Worm (Caenorhabditis elegans): ENCODE measurements around the gene hosl-1.

Gene hosl-1

DNA sequence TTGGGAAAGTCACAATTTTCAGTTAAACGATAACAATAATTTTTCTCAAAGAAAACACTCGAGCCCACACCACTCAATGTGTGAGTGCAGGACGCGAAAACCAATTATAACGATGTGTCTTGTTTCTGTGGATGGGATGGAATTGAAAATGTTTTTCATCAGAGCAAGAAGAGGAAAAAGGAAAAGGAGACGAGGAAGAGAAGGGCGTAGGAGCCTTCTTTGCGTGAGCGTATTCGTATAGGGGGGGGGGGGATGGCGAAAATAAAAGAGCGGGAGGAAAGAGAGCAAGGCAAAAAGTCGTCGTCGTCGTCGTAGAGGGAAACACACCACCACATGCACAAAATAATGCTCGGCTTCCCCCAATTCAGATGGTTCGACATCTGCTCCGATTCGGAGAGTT, 16.9 kb upstream of the hosl-1 start:
- TF ChIP-seq nfyb-1 (GFP tag; IDR thresholded peaks at IDR 0.05) (no peak), him-1 (tag; optimal IDR thresholded peaks at IDR 0.05) (no peak), F52B5.7 (tag; optimal IDR thresholded peaks at IDR 0.05) (no peak), ceh-79 (tag; optimal IDR thresholded peaks at IDR 0.05) (no peak), zfh-2 (GFP tag; conservative IDR thresholded peaks at IDR 0.05) (peak; percentile 67)

DNA sequence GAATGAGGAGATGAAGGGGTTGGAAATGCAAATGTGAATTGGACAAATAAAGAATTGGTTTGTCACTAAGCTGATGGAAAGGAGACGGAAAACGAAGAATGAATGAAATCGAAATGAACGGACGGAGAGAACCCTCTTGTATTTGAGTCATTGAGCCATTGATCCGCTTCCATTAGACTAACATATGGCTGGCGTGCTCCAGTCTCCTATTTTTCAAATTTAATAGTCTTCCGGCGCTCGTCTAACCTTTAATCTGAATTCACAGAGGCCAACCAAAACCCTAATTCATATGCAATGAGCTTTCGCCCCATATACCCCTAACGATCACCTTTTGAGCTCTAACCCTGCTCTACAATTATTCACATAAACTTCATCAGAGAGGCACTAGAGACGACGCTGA, 14.9 kb upstream of the hosl-1 start, which contains the start of gene C46C11.3:
Gene C46C11.3, plus strand, starts transcription at position 301 of the 400 bp plus-strand sequence.
- TF ChIP-seq lin-54 (GFP tag; optimal IDR thresholded peaks at IDR 0.05) (no peak), chd-7 (tag; optimal IDR thresholded peaks at IDR 0.05) (no peak), somi-1 (GFP tag; optimal IDR thresholded peaks at IDR 0.05) (no peak), T26A5.8 (tag; optimal IDR thresholded peaks at IDR 0.05) (no peak), cebp-2 (GFP tag; IDR thresholded peaks at IDR 0.05) (no peak), dpff-1 (tag; optimal IDR thresholded peaks at IDR 0.05) (no peak), zim-3 (tag; optimal IDR thresholded peaks at IDR 0.05) (no peak), mxl-1 (tag; optimal IDR thresholded peaks at IDR 0.05) (no peak), ceh-79 (tag; optimal IDR thresholded peaks at IDR 0.05) (no peak), rcor-1 (GFP tag; IDR thresholded peaks at IDR 0.05) (no peak), tlf-1 (GFP tag; optimal IDR thresholded peaks at IDR 0.05) (no peak), egrh-3 (GFP tag; IDR thresholded peaks at IDR 0.05) (no peak), Y67H2A.10 (GFP tag; conservative IDR thresholded peaks at IDR 0.05) (no peak), attf-6 (GFP tag; IDR thresholded peaks at IDR 0.05) (no peak), F33H1.4 (GFP tag; IDR thresholded peaks at IDR 0.05) (no peak), madf-3 (GFP tag; IDR thresholded peaks at IDR 0.05) (no peak), akir-1 (GFP tag; optimal IDR thresholded peaks at IDR 0.05) (no peak), pha-4 (tag; optimal IDR thresholded peaks at IDR 0.05) (no peak), ets-4 (GFP tag; optimal IDR thresholded peaks at IDR 0.05) (no peak), fkh-3 (tag; optimal IDR thresholded peaks at IDR 0.05) (no peak)

- no peak for TF ChIP-seq ceh-100 (GFP tag; IDR thresholded peaks at IDR 0.05)
- TF ChIP-seq cebp-2 (GFP tag; IDR thresholded peaks at IDR 0.05) = no peak
- no peak for TF ChIP-seq nhr-90 (tag; optimal IDR thresholded peaks at IDR 0.05)
- no peak for TF ChIP-seq F22D6.2 (tag; optimal IDR thresholded peaks at IDR 0.05)
- TF ChIP-seq die-1 (tag; optimal IDR thresholded peaks at IDR 0.05) = no peak
- TF ChIP-seq T26A5.8 (tag; optimal IDR thresholded peaks at IDR 0.05) = no peak
- no peak for TF ChIP-seq Y79H2A.3 (GFP tag; conservative IDR thresholded peaks at IDR 0.05)
- no peak for TF ChIP-seq rpc-1 (optimal IDR thresholded peaks at IDR 0.05)
- no peak for TF ChIP-seq rpc-1 (tag; optimal IDR thresholded peaks at IDR 0.05)
- TF ChIP-seq K11D2.4 (GFP tag; IDR thresholded peaks at IDR 0.05) = no peak
- TF ChIP-seq tbp1 (GFP tag; optimal IDR thresholded peaks at IDR 0.05) = no peak
- no peak for TF ChIP-seq nhr-80 (tag; optimal IDR thresholded peaks at IDR 0.05)
- no peak for TF ChIP-seq ceh-58 (GFP tag; IDR thresholded peaks at IDR 0.05)
- no peak for TF ChIP-seq F39B2.1 (GFP tag; IDR thresholded peaks at IDR 0.05)
- no peak for TF ChIP-seq D2030.7 (GFP tag; IDR thresholded peaks at IDR 0.05)
- no peak for TF ChIP-seq lin-54 (GFP tag; optimal IDR thresholded peaks at IDR 0.05)
- TF ChIP-seq snpc-3.4 (tag; optimal IDR thresholded peaks at IDR 0.05) = no peak
- TF ChIP-seq ztf-26 (tag; optimal IDR thresholded peaks at IDR 0.05) = no peak
- TF ChIP-seq F37B4.10 (GFP tag; IDR thresholded peaks at IDR 0.05) = no peak
Measured at ce11 chrX:4623707-4624106, 13.2 kb upstream of the hosl-1 start.

Measured in whole organism, young adult.